Fruit fly (Drosophila melanogaster) whole organism, larva: ENCODE data around the gene CG33223.

Experiments used
- noc ChIP-seq: fragments of 200-800 bp; sonication (Bioruptor generic); optimal IDR thresholded peaks from 3 replicates; lab custom pipeline; 2019; ENCODE audit warnings: missing biosample characterization, mild to moderate bottlenecking, missing genetic modification characterization, moderate library complexity

CG33223 gene

DNA sequence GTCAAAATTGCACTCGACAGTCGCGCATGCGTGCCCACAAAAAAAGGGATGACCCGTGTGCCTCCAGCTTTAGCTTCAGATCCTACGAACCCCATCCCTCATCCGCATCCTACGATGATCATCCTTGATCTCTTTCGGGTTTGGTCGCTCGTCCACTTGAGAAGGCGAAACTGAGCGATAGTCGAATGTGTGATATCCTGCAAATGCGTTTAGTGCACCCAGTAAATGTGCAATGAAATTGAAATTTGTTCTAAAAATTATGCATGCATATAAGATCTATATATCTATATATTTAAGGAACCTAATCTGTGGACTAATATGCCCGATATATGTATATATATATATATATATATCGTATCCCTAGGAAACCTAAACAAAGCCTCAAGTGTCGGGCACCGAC is 39.4 kb downstream of the CG33223 start:
- no peak for TF ChIP-seq noc (tag; lab: Kevin White, UChicago)

- no peak for TF ChIP-seq noc (tag; lab: Kevin White, UChicago)
Measured at dm6 chrX:8442912-8443311, 40.8 kb downstream of the CG33223 start.

dm6 chrX:8442161-8442560 is 41.5 kb downstream of the CG33223 start, which contains the start of gene CG12123:
Gene CG12123, minus strand, starts transcription at chrX:8442348.
- no peak for TF ChIP-seq noc (tag; lab: Kevin White, UChicago)

DNA sequence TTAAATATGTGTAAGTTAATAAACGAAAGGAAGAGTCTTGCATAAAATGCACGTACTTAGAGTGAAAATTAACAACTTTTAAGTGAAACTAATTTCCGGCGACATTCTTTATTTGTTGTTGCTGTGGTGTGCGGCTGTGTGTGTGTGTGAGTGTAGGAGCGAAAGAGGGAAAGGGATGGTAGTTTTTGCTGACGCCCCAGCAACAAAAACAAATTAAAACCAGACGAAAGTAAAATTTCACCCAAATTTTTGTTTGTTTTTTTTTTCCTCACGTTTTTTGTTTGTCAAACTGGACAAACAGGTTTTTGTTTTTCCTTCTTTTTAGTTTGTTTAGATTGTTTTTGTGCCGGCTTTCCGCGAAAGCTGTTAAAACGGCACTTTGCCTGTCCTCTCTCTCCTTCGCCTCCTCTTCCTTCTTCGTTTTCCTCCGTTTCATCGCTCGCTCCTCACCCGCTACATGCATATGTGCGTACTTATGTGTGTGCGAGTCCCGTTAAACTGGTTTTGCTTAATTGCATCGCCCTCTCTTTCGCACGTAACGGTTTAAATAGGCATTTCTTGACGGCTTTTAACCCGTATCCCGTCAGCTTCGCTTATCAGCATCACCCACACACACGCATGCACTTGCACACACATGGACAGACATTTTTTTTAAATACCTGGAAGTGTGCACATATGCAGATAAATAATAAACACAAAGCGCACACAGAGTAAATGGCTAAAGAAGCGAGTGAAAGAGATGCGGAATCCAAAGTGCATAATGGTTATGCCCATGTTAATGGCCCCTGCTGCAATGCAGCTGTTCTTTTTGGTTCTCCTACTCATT is 46.2 kb downstream of the CG33223 start, which contains the start of gene Miga:
Gene Miga, minus strand, starts transcription at position 536 of the 826 bp plus-strand sequence.
- TF ChIP-seq noc (tag; lab: Kevin White, UChicago), result no peak

DNA sequence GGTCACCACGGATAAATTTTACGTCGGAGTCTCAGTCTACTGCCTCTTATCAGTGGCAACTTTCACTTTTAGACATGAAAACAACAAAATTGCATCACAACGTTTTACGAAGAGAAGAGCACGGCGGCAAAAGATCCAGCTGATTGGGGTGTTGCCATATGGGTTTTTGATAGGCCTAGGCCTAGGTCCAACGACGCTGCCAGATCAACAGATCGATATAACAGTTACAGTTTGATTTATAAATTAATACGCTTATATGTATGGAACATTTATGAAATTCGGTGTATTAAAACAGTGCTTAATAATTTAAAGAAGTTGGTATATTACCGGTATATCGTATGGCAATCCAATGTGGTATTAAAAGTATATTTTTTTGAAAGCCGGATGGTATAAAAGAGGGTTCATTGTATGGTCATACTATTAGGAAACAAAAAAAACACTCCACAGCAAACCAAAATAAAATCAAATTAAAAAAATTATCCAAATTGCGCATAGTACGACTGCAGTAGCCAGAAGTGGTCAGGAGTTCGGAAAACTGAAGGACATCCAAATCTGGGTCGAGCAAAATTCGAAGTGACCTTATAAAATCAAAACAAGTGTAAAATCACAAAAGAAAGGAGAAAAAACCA is 46.9 kb downstream of the CG33223 start, which contains the start of gene CG1440:
Gene CG1440, plus strand, starts transcription at position 402 of the 629 bp plus-strand sequence.
- no peak for TF ChIP-seq noc (tag; lab: Kevin White, UChicago)

DNA sequence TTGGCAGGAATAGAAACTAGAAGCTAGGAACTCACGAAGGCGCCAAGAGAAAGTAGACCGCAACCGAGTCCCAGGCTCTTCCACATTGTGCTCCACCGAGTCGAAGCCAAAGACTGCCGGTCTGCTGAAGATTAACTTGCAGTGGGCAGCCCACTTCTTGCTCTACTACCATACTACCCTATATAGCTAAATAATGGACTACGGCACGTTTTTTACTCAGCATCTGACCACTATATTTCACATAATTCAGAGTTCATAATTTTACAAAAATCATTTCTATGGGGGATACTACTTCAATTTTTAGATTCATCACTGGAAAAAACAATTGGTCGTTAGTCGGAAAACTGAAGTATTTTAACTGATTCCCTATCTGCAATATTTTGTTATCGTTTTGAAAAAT is 50.0 kb downstream of the CG33223 start, which contains the start of gene CG32712:
Gene CG32712, minus strand, starts transcription at position 101 of the 400 bp plus-strand sequence.
- no peak for TF ChIP-seq noc (tag; lab: Kevin White, UChicago)

DNA sequence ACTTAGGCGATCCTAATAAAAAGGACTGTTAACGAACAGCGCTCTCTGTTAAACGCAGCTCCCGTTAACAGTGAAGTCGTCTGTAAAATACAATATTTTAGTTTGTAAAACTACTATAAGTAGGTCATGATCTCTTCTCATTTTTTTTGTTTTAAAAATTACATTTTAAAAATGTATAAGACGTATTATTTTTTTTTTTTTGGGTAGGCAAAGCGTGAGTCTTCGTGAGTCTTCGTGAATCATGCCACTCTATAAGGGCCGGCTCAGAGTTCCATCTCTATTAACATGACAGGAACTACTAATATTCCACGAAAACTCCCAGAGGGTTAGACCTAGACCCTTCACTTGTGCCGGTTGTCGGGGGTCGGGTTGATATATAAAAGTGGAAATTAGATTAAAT is 61.0 kb downstream of the CG33223 start:
- no peak for TF ChIP-seq noc (tag; lab: Kevin White, UChicago)

DNA sequence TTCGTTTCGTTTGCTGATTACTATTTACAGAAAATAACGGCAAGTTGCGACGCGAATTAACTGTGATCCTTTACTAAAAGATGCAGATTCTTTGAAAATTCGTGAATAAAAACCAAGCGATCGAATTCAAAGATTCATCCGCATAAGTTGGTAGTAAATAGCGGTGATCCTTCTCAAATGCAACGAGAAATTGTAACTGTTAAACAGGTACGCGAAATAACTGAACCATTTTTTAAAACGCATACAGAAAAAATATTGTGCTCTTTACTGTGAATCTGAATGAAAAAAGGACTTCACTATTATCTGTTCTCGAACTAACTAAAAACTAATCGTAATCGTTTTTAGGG is 62.3 kb downstream of the CG33223 start:
- no peak for TF ChIP-seq noc (tag; lab: Kevin White, UChicago)

- TF ChIP-seq noc (tag; lab: Kevin White, UChicago), result no peak
Measured at dm6 chrX:8420772-8421448, 62.8 kb downstream of the CG33223 start.

DNA sequence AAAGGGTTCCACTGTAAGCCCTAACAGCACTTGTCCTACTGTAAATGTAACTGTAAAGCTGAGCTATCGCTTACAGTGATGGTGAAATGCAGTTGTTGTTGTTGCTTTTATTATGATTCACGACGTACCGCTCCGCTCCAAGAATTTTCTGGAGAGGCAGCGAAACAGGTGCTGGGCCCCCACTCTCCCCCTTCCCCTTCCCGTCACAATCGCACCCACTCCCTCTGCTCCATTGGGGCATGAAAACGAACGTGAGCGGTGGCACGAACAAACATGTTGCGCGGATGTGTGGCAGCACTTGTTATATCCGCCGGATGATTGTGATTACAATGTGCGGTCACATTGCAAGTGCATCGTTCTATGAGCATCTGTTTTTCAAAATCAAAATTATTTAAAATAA is 64.2 kb downstream of the CG33223 start:
- TF ChIP-seq noc (tag; lab: Kevin White, UChicago), result no peak

- TF ChIP-seq noc (tag; lab: Kevin White, UChicago), result no peak
Measured at dm6 chrX:8416956-8417355, 66.7 kb downstream of the CG33223 start.

dm6 chrX:8416209-8416608 is 67.5 kb downstream of the CG33223 start:
- no peak for TF ChIP-seq noc (tag; lab: Kevin White, UChicago)
